Worm (Caenorhabditis elegans) whole organism, young adult: ENCODE measurements around the gene pid-5.

ENCODE experiments used
- B0336.3 ChIP-seq: fragments of 200-800 bp; sonication (Bioruptor generic); IDR thresholded peaks from 2 replicates; pipeline ENCODE4 v1.3.6; 2022; ENCODE audit warnings: missing genetic modification characterization, missing compliant biosample characterization
- F22D6.2 ChIP-seq: sonication (generic microtip); optimal IDR thresholded peaks from 2 replicates; lab custom pipeline; 2016; ENCODE audit warnings: mild to moderate bottlenecking, missing genetic modification characterization, missing compliant biosample characterization
- F23B12.7 ChIP-seq: sonication (generic microtip); optimal IDR thresholded peaks from 2 replicates; lab custom pipeline; 2017; ENCODE audit warnings: missing genetic modification characterization, mild to moderate bottlenecking, missing compliant biosample characterization, antibody characterized with exemption, moderate library complexity; ENCODE audit not compliant: insufficient read depth
- F52B5.7 ChIP-seq: sonication (generic microtip); optimal IDR thresholded peaks from 2 replicates; lab custom pipeline; 2016; ENCODE audit warnings: mild to moderate bottlenecking, missing genetic modification characterization, missing compliant biosample characterization
- K11D2.4 ChIP-seq: fragments of 200-800 bp; sonication (Bioruptor generic); IDR thresholded peaks from 2 replicates; pipeline ENCODE4 v1.3.6; 2022; ENCODE audit warnings: missing genetic modification reagents, missing genetic modification characterization, missing compliant biosample characterization
- T07F8.4 ChIP-seq: sonication (generic microtip); optimal IDR thresholded peaks from 2 replicates; lab custom pipeline; 2016; ENCODE audit warnings: mild to moderate bottlenecking, missing genetic modification characterization, moderate library complexity, missing compliant biosample characterization
- Y53F4B.3 ChIP-seq: fragments of 200-800 bp; sonication (Bioruptor generic); IDR thresholded peaks from 2 replicates; pipeline ENCODE4 v1.3.6; 2022; ENCODE audit warnings: missing genetic modification reagents, missing genetic modification characterization, missing compliant biosample characterization
- Y53G8AR.9 ChIP-seq: fragments of 200-800 bp; sonication (Bioruptor generic); conservative IDR thresholded peaks from 2 replicates; pipeline ENCODE4 v1.3.6; 2022; ENCODE audit warnings: missing genetic modification reagents, missing genetic modification characterization, missing compliant biosample characterization
- akir-1 ChIP-seq: fragments of 200-800 bp; sonication (Bioruptor generic); optimal IDR thresholded peaks from 2 replicates; lab custom pipeline; 2018; ENCODE audit warnings: mild to moderate bottlenecking, missing genetic modification characterization, moderate library complexity, missing compliant biosample characterization
- atf-7 ChIP-seq: sonication (generic microtip); optimal IDR thresholded peaks from 2 replicates; lab custom pipeline; 2017; ENCODE audit warnings: mild to moderate bottlenecking, missing genetic modification characterization, missing compliant biosample characterization
- athp-1 ChIP-seq: sonication (generic microtip); optimal IDR thresholded peaks from 2 replicates; lab custom pipeline; 2017; ENCODE audit warnings: mild to moderate bottlenecking, missing genetic modification characterization, missing compliant biosample characterization
- attf-3 ChIP-seq: fragments of 200-800 bp; sonication (Bioruptor generic); conservative IDR thresholded peaks from 2 replicates; pipeline ENCODE4 v1.3.6; 2022; ENCODE audit warnings: missing genetic modification reagents, missing genetic modification characterization, missing compliant biosample characterization
- attf-5 ChIP-seq: fragments of 200-800 bp; sonication (Bioruptor generic); optimal IDR thresholded peaks from 2 replicates; lab custom pipeline; 2018; ENCODE audit warnings: mild to moderate bottlenecking, missing genetic modification characterization, missing compliant biosample characterization
- cebp-1 ChIP-seq, 2 experiments: fragments of 200-800 bp in 1 of 2; sonication (Bioruptor generic) in 1 of 2; sonication (generic microtip) in 1 of 2; IDR thresholded peaks in 1 of 2; optimal IDR thresholded peaks in 1 of 2; 2 replicates each; pipeline versions ENCODE4 v1.3.6 to Lab custom; 2017 to 2022; ENCODE audit warnings: missing compliant biosample characterization in 2 of 2, missing genetic modification characterization in 2 of 2, mild to moderate bottlenecking in 1 of 2, missing genetic modification reagents in 1 of 2, moderate library complexity in 1 of 2
- cebp-2 ChIP-seq: fragments of 200-800 bp; sonication (Bioruptor generic); IDR thresholded peaks from 2 replicates; pipeline ENCODE4 v1.3.6; 2022; ENCODE audit warnings: missing genetic modification characterization, missing compliant biosample characterization
- ceh-100 ChIP-seq: fragments of 200-800 bp; sonication (Bioruptor generic); IDR thresholded peaks from 2 replicates; pipeline ENCODE4 v1.3.6; 2022; ENCODE audit warnings: missing genetic modification reagents, missing genetic modification characterization, missing compliant biosample characterization
- dox-1 ChIP-seq: fragments of 200-800 bp; sonication (Bioruptor generic); IDR thresholded peaks from 2 replicates; pipeline ENCODE4 v1.3.6; 2022; ENCODE audit warnings: missing genetic modification reagents, missing genetic modification characterization, missing compliant biosample characterization
- egl-18 ChIP-seq: fragments of 200-800 bp; sonication (Bioruptor generic); IDR thresholded peaks from 2 replicates; pipeline ENCODE4 v1.3.6; 2022; ENCODE audit warnings: missing genetic modification reagents, missing genetic modification characterization, missing compliant biosample characterization
- hmg-1.2 ChIP-seq: fragments of 200-800 bp; sonication (Bioruptor generic); IDR thresholded peaks from 2 replicates; pipeline ENCODE4 v1.3.6; 2022; ENCODE audit warnings: missing genetic modification reagents, missing genetic modification characterization, missing compliant biosample characterization
- let-526 ChIP-seq: fragments of 200-800 bp; sonication (Bioruptor generic); IDR thresholded peaks from 2 replicates; pipeline ENCODE4 v1.3.6; 2022; ENCODE audit warnings: missing genetic modification reagents, missing genetic modification characterization, missing compliant biosample characterization
- let-607 ChIP-seq, 2 experiments: fragments of 200-800 bp in 1 of 2; sonication (Bioruptor generic) in 1 of 2; sonication (generic microtip) in 1 of 2; optimal IDR thresholded peaks; 2 replicates each; lab custom pipeline; 2016 to 2018; ENCODE audit warnings: mild to moderate bottlenecking in 2 of 2, missing compliant biosample characterization in 2 of 2, missing genetic modification characterization in 2 of 2, moderate library complexity in 2 of 2, missing genotype in 1 of 2
- lin-26 ChIP-seq: fragments of 200-800 bp; sonication (Bioruptor generic); IDR thresholded peaks from 2 replicates; pipeline ENCODE4 v1.3.6; 2022; ENCODE audit warnings: missing genetic modification reagents, missing genetic modification characterization, missing compliant biosample characterization
- lin-35 ChIP-seq, 3 experiments: fragments of 150-350 bp in 2 of 3; sonication (generic microtip) in 1 of 3; optimal IDR thresholded peaks; 2 replicates each; lab custom pipeline; 2014 to 2018; ENCODE audit warnings: missing biosample characterization in 3 of 3, missing genetic modification characterization in 3 of 3, missing genetic modification reagents in 3 of 3
- lin-40 ChIP-seq: sonication (generic microtip); optimal IDR thresholded peaks from 2 replicates; lab custom pipeline; 2016; ENCODE audit warnings: missing genetic modification characterization, mild to moderate bottlenecking, missing compliant biosample characterization, missing genotype, missing genetic modification reagents
- lin-54 ChIP-seq: fragments of 200-800 bp; sonication (Bioruptor generic); optimal IDR thresholded peaks from 2 replicates; lab custom pipeline; 2018; ENCODE audit warnings: mild to moderate bottlenecking, missing genetic modification characterization, missing compliant biosample characterization
- madf-6 ChIP-seq: fragments of 200-800 bp; sonication (Bioruptor generic); IDR thresholded peaks from 2 replicates; pipeline ENCODE4 v1.3.6; 2022; ENCODE audit warnings: missing genetic modification reagents, missing genetic modification characterization, missing compliant biosample characterization
- mcd-1 ChIP-seq: fragments of 200-800 bp; sonication (Bioruptor generic); IDR thresholded peaks from 2 replicates; pipeline ENCODE4 v1.3.6; 2022; ENCODE audit warnings: missing genetic modification reagents, missing genetic modification characterization, missing compliant biosample characterization
- mes-4 ChIP-seq: sonication (generic microtip); optimal IDR thresholded peaks from 2 replicates; lab custom pipeline; 2016; ENCODE audit warnings: missing genotype, missing genetic modification characterization, missing compliant biosample characterization
- nhr-120 ChIP-seq: fragments of 200-800 bp; sonication (Bioruptor generic); IDR thresholded peaks from 2 replicates; pipeline ENCODE4 v1.3.6; 2022; ENCODE audit warnings: missing genetic modification characterization, missing compliant biosample characterization
- nhr-27 ChIP-seq: fragments of 200-800 bp; sonication (Bioruptor generic); optimal IDR thresholded peaks from 2 replicates; lab custom pipeline; 2018; ENCODE audit warnings: mild to moderate bottlenecking, missing genetic modification characterization, moderate library complexity, missing compliant biosample characterization
- nhr-90 ChIP-seq: sonication (generic microtip); optimal IDR thresholded peaks from 2 replicates; lab custom pipeline; 2016; ENCODE audit warnings: missing genotype, mild to moderate bottlenecking, missing genetic modification characterization, missing compliant biosample characterization
- pbrm-1 ChIP-seq: fragments of 200-800 bp; sonication (Bioruptor generic); IDR thresholded peaks from 2 replicates; pipeline ENCODE4 v1.3.6; 2022; ENCODE audit warnings: missing genetic modification reagents, missing genetic modification characterization, missing compliant biosample characterization
- rec-8 ChIP-seq, 2 experiments: sonication (generic microtip); optimal IDR thresholded peaks; 2 replicates each; lab custom pipeline; 2016; ENCODE audit warnings: mild to moderate bottlenecking in 2 of 2, missing genetic modification characterization in 2 of 2, missing genetic modification reagents in 2 of 2, missing genotype in 2 of 2, missing biosample characterization in 1 of 2, missing compliant biosample characterization in 1 of 2, moderate library complexity in 1 of 2
- snpc-4 ChIP-seq, 5 experiments: fragments of 150-350 bp in 1 of 5; sonication (generic microtip) in 4 of 5; optimal IDR thresholded peaks; 2 replicates each; lab custom pipeline; 2014 to 2018; ENCODE audit warnings: missing genetic modification characterization in 5 of 5, missing biosample characterization in 3 of 5, antibody characterized with exemption in 2 of 5, mild to moderate bottlenecking in 2 of 5, missing compliant biosample characterization in 2 of 5, missing genotype in 2 of 5, moderate library complexity in 2 of 5, missing genetic modification reagents in 1 of 5
- sptf-2 ChIP-seq: fragments of 200-800 bp; sonication (Bioruptor generic); optimal IDR thresholded peaks from 2 replicates; lab custom pipeline; 2018; ENCODE audit warnings: mild to moderate bottlenecking, missing genetic modification characterization, missing compliant biosample characterization
- tlf-1 ChIP-seq: fragments of 200-800 bp; sonication (Bioruptor generic); optimal IDR thresholded peaks from 2 replicates; lab custom pipeline; 2018; ENCODE audit warnings: mild to moderate bottlenecking, missing genetic modification characterization, missing compliant biosample characterization
- unc-130 ChIP-seq: sonication (generic microtip); optimal IDR thresholded peaks from 2 replicates; lab custom pipeline; 2016; ENCODE audit warnings: missing genetic modification reagents, missing genetic modification characterization, missing compliant biosample characterization
- zim-3 ChIP-seq: sonication (generic microtip); optimal IDR thresholded peaks from 2 replicates; lab custom pipeline; 2017; ENCODE audit warnings: mild to moderate bottlenecking, missing genetic modification characterization, moderate library complexity, missing compliant biosample characterization
- ztf-25 ChIP-seq: fragments of 200-800 bp; sonication (Bioruptor generic); IDR thresholded peaks from 2 replicates; pipeline ENCODE4 v1.3.6; 2022; ENCODE audit warnings: missing genetic modification reagents, missing genetic modification characterization, missing compliant biosample characterization
- ztf-26 ChIP-seq: sonication (generic microtip); optimal IDR thresholded peaks from 2 replicates; lab custom pipeline; 2017; ENCODE audit warnings: missing genetic modification characterization, missing compliant biosample characterization
- ztf-3 ChIP-seq: fragments of 200-800 bp; sonication (Bioruptor generic); optimal IDR thresholded peaks from 2 replicates; lab custom pipeline; 2018; ENCODE audit warnings: mild to moderate bottlenecking, missing genetic modification characterization, missing compliant biosample characterization

pid-5 gene

DNA sequence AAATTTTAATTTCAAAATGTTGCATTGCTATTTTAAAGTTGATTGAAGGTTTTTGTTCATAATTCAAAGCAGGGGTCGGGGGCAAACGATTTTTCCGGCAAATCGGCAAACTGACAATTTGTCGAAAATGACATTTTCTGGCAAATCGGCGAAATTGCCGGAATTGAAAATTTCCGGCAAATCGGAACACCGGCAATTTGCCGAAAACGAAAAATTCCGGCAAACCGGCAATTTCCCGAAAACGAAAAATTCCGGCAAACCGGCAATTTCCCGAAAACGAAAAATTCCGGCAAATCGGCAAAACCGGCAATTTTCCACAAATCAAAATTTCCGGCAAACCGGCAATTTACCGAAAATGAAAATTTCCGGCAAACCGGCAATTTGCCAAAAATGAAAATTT, 14.6 kb downstream of the pid-5 start (continued):
- TF ChIP-seq rec-8 (tag; optimal IDR thresholded peaks at IDR 0.05; lab: Kevin White, UChicago) (no peak), atf-7 (tag; lab: Kevin White, UChicago) (peak; percentile 31), tlf-1 (GFP tag; lab: Kevin White, UChicago) (no peak), Y53G8AR.9 (GFP tag; lab: Robert Waterston, UW) (peak; percentile 78; the same call in 1 of the 2 replicates), zim-3 (tag; lab: Kevin White, UChicago) (no peak), mcd-1 (GFP tag; lab: Robert Waterston, UW) (peak; percentile 62; the same call in 1 of the 2 replicates), attf-3 (GFP tag; lab: Robert Waterston, UW) (no peak), let-526 (no peak), F52B5.7 (tag; lab: Kevin White, UChicago) (no peak), K11D2.4 (GFP tag; lab: Robert Waterston, UW) (peak; percentile 59; the same call in 1 of the 2 replicates), ztf-25 (GFP tag; lab: Robert Waterston, UW) (no peak), ceh-100 (GFP tag; lab: Robert Waterston, UW) (0 out of 2 replicates have a peak, but pooled peaks have one; percentile 17), lin-54 (GFP tag; lab: Kevin White, UChicago) (no peak), akir-1 (GFP tag; lab: Kevin White, UChicago) (no peak), athp-1 (peak; percentile 26), nhr-27 (tag; lab: Kevin White, UChicago) (no peak), F22D6.2 (tag; lab: Kevin White, UChicago) (no peak), cebp-2 (GFP tag; lab: Robert Waterston, UW) (peak; percentile 70; the same call in 1 of the 2 replicates), egl-18 (no peak), sptf-2 (GFP tag; lab: Kevin White, UChicago) (no peak), dox-1 (0 out of 2 replicates have a peak, but pooled peaks have one; percentile 12), nhr-90 (no peak), F23B12.7 (tag; lab: Kevin White, UChicago) (no peak)

DNA sequence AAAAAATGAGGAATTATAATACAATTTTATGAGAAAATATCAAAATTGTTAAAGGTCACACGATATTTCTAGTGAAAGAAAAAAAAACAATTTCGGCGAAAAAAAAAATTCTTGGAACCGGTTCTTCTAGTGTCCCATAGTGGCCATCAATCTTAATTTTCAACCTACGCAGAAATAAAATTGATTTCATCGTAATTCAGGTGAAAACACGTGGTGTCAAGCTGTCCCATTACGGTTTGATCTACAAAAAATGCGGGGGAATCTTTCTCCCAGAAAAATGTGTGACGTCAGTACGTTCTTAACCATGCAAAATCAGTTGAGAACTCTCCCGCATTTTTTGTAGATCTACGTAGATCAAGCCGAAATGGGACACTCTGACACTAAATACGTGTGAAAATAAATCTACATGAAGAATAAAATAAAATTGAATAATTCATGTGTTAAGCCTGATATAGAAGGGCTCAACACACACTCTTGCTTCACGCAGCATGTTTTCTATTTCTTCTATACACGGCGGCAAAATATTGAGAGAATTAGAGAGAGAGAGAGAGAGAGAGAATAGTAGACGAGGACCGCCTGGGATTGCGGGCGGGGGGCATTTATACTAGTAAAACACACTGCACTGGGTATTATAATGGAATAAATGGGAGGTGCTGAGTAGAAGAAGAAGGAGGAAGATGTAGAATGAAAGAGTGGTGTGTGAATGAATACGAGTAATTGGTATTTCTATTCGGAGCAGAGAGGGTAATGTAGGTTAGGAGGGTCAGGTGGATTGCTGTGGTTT, 17.2 kb downstream of the pid-5 start:
- TF ChIP-seq lin-35 (GFP tag; optimal IDR thresholded peaks at IDR 0.05; lab: Kevin White, UChicago): peak in 1 of 3 experiments; percentile 20
- TF ChIP-seq ztf-26 (tag; lab: Kevin White, UChicago): peak; percentile 66
- peak; percentile 24 for TF ChIP-seq lin-40 (tag; lab: Kevin White, UChicago)
- no peak for TF ChIP-seq Y53F4B.3
- TF ChIP-seq, all 124 proteins: peak for 3

DNA sequence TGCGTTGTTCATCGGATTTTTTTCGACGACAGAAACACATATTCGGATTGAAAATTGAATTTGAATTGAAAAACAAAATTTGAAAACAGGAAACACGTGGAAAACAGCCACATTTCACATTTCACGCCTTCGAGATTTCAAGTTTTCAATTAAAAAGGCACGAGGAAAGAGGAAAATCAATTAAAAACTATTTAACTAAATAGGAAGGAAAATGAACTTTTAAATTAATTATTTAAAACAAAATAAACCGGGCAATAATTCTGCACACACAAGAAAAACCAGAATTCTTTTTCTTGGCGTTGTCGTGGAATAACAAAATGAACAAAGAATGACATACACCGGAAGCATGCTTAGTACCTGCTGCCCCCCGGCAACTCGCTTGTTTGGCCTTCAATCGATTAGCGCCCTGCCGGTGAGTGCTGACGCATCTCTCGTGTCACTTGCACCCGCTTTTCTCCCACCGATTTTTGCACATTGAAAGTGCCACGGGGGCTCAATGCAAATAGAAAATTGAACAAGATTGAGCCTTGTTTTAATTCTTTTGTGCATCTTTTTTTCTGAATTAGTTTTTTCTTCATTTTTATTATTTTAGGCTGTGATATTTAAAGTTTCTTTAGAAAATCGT, 19.0 kb downstream of the pid-5 start, which contains the start of gene Y45G5AM.9:
TSS of gene Y45G5AM.9 (minus strand) at position 51 of the 625 bp plus-strand sequence.
- TF ChIP-seq pbrm-1 (GFP tag; lab: Robert Waterston, UW) (peak; percentile 75), cebp-1 (GFP tag; IDR thresholded peaks at IDR 0.05; lab: Robert Waterston, UW) (no peak), cebp-1 (tag; optimal IDR thresholded peaks at IDR 0.05; lab: Kevin White, UChicago) (peak; percentile 77), mes-4 (tag; lab: Kevin White, UChicago) (no peak), attf-5 (GFP tag; lab: Kevin White, UChicago) (peak; percentile 79), B0336.3 (GFP tag; lab: Robert Waterston, UW) (peak; percentile 45; the same call in 1 of the 2 replicates), unc-130 (GFP tag; lab: Kevin White, UChicago) (no peak), hmg-1.2 (GFP tag; lab: Robert Waterston, UW) (peak; percentile 47; the same call in 1 of the 2 replicates), lin-26 (GFP tag; lab: Robert Waterston, UW) (peak; percentile 46; the same call in 1 of the 2 replicates), lin-54 (GFP tag; lab: Kevin White, UChicago) (peak; percentile 53), snpc-4 (GFP tag; optimal IDR thresholded peaks at IDR 0.05; lab: Kevin White, UChicago) (no peak), snpc-4 (tag; optimal IDR thresholded peaks at IDR 0.05; lab: Kevin White, UChicago) (peak in 3 of 4 experiments; percentile 19 to 53 (median 25)), let-607 (tag; optimal IDR thresholded peaks at IDR 0.05; lab: Kevin White, UChicago) (peak in 1 of 2 experiments; percentile 8), nhr-120 (no peak), T07F8.4 (tag; lab: Kevin White, UChicago) (no peak), ztf-3 (GFP tag; lab: Kevin White, UChicago) (no peak), madf-6 (no peak), ceh-100 (GFP tag; lab: Robert Waterston, UW) (peak; percentile 41)
